Worm (Caenorhabditis elegans) whole organism, early embryonic: ENCODE results near the gene F08A7.1.

Source experiments
- B0310.2 ChIP-seq: sonication (generic microtip); optimal IDR thresholded peaks from 2 replicates; lab custom pipeline; 2016; ENCODE audit warnings: mild to moderate bottlenecking, missing genetic modification characterization, missing compliant biosample characterization
- F13C5.2 ChIP-seq: sonication (generic microtip); optimal IDR thresholded peaks from 2 replicates; lab custom pipeline; 2017; ENCODE audit warnings: mild to moderate bottlenecking, missing genetic modification characterization, inconsistent platforms, missing compliant biosample characterization
- aly-1 ChIP-seq: sonication (generic microtip); optimal IDR thresholded peaks from 2 replicates; lab custom pipeline; 2016; ENCODE audit warnings: missing genetic modification characterization, missing compliant biosample characterization
- ama-1 ChIP-seq: fragments of 150-350 bp; optimal IDR thresholded peaks from 2 replicates; lab custom pipeline; 2014
- ceh-13 ChIP-seq: fragments of 200-800 bp; sonication (Bioruptor generic); optimal IDR thresholded peaks from 2 replicates; lab custom pipeline; 2018; ENCODE audit warnings: mild to moderate bottlenecking, missing genetic modification characterization, missing compliant biosample characterization
- ceh-36 ChIP-seq: sonication (generic microtip); optimal IDR thresholded peaks from 2 replicates; lab custom pipeline; 2016; ENCODE audit warnings: missing genetic modification characterization, inconsistent platforms, missing compliant biosample characterization
- ets-7 ChIP-seq: sonication (generic microtip); optimal IDR thresholded peaks from 2 replicates; lab custom pipeline; 2016; ENCODE audit warnings: missing genotype, missing genetic modification characterization, missing compliant biosample characterization
- flt-1 ChIP-seq: fragments of 200-800 bp; sonication (Bioruptor generic); IDR thresholded peaks from 2 replicates; pipeline ENCODE4 v1.3.6; 2022; ENCODE audit warnings: missing genetic modification characterization, missing compliant biosample characterization
- hmbx-1 ChIP-seq: sonication (generic microtip); optimal IDR thresholded peaks from 2 replicates; lab custom pipeline; 2016; ENCODE audit warnings: mild to moderate bottlenecking, missing genetic modification characterization, missing compliant biosample characterization
- hmg-4 ChIP-seq: fragments of 200-800 bp; sonication (Bioruptor generic); optimal IDR thresholded peaks from 2 replicates; lab custom pipeline; 2018; ENCODE audit warnings: mild to moderate bottlenecking, missing genetic modification characterization, missing compliant biosample characterization
- hnd-1 ChIP-seq: sonication (generic microtip); optimal IDR thresholded peaks from 2 replicates; lab custom pipeline; 2016; ENCODE audit warnings: missing genetic modification characterization, missing compliant biosample characterization
- pes-1 ChIP-seq: fragments of 200-800 bp; sonication (Bioruptor generic); IDR thresholded peaks from 2 replicates; pipeline ENCODE4 v1.3.6; 2022; ENCODE audit warnings: missing genetic modification reagents, missing genetic modification characterization, missing compliant biosample characterization
- scrt-1 ChIP-seq: fragments of 200-800 bp; sonication (Bioruptor generic); IDR thresholded peaks from 2 replicates; pipeline ENCODE4 v1.3.6; 2022; ENCODE audit warnings: missing genetic modification characterization, missing compliant biosample characterization
- sea-1 ChIP-seq: fragments of 200-800 bp; sonication (Bioruptor generic); conservative IDR thresholded peaks from 2 replicates; pipeline ENCODE4 v1.3.6; 2022; ENCODE audit warnings: missing genetic modification characterization, missing compliant biosample characterization
- tbx-11 ChIP-seq: fragments of 200-800 bp; sonication (Bioruptor generic); IDR thresholded peaks from 2 replicates; pipeline ENCODE4 v1.3.6; 2022; ENCODE audit warnings: missing genetic modification characterization, missing compliant biosample characterization
- tbx-37 ChIP-seq: fragments of 200-800 bp; sonication (Bioruptor generic); conservative IDR thresholded peaks from 2 replicates; pipeline ENCODE4 v1.3.6; 2022; ENCODE audit warnings: missing genetic modification reagents, missing genetic modification characterization, missing compliant biosample characterization
- tra-4 ChIP-seq: sonication (generic microtip); optimal IDR thresholded peaks from 2 replicates; lab custom pipeline; 2017; ENCODE audit warnings: missing genetic modification characterization, missing compliant biosample characterization

The F08A7.1 gene

DNA sequence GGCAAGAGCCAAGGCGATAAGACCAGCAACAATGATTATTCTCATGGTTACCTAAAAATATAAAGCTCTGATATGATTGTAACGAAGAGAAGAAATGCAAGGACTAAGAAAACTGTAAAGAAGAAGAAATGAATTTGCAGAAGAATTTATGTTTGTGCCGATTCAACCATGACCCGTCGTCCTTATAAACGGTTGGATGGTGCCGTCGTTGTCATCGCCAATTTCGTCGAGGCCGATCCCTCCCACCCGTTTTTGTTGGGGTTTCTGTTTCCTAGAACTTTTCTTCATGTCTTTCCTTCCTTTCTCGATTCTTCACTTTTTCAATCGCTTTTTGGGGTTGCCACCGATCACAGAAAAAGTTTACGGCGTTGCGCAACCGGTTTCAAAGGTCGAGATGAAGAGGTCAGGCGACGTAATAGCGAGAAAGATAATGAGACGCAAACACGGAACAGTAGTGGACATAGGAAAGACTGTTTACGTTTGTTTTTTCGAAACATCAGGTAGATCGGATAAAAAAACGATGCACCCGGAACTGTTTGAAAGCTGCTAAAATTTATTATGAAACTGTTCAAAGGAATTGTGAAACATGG, 31.6 kb downstream of the F08A7.1 start, which contains the start of gene epic-1:
Gene epic-1 (minus strand): TSS at position 51 of the 590 bp plus-strand sequence.
- TF ChIP-seq pes-1 (GFP tag; lab: Robert Waterston, UW) (no peak), tbx-11 (no peak), ceh-36 (tag; lab: Kevin White, UChicago) (no peak), F13C5.2 (tag; lab: Kevin White, UChicago) (no peak), tbx-37 (GFP tag; lab: Robert Waterston, UW) (no peak)

DNA sequence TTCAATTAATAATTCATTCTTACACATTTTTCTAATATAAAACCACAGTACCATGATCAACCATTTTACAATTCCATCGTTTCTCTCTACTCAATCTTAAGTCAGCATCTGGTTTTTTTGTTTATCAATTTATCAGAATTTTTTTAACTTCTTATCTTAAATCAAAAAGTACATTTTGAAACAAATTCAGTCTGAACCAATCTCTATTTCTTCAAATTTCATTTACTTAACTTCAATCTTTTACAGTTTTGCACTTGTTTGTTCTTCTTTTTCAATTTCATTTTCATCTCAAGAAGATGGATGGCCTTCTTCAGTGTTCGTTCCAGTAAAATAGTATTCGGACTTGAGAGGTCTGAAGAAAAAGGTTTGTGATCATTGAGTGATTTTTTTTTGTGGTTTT, 32.6 kb downstream of the F08A7.1 start, which contains the start of gene gba-3:
Gene gba-3 (plus strand): TSS at position 301 of the 400 bp plus-strand sequence.
- no peak for TF ChIP-seq flt-1
- no peak for TF ChIP-seq ceh-13 (GFP tag; lab: Kevin White, UChicago)
- TF ChIP-seq sea-1: no peak
- TF ChIP-seq hmbx-1 (tag; lab: Kevin White, UChicago): no peak
- no peak for TF ChIP-seq tbx-11
- TF ChIP-seq tbx-37 (GFP tag; lab: Robert Waterston, UW): no peak
- no peak for TF ChIP-seq ceh-36 (tag; lab: Kevin White, UChicago)
- no peak for TF ChIP-seq hmg-4 (GFP tag; lab: Kevin White, UChicago)
- TF ChIP-seq B0310.2 (tag; lab: Kevin White, UChicago): no peak
- no peak for TF ChIP-seq F13C5.2 (tag; lab: Kevin White, UChicago)
- TF ChIP-seq scrt-1: no peak
- TF ChIP-seq aly-1: no peak
- TF ChIP-seq pes-1 (GFP tag; lab: Robert Waterston, UW): no peak
- no peak for TF ChIP-seq tra-4 (tag; lab: Kevin White, UChicago)
- TF ChIP-seq ama-1: no peak
- TF ChIP-seq hnd-1 (tag; lab: Kevin White, UChicago): no peak
- no peak for TF ChIP-seq ets-7 (tag; lab: Kevin White, UChicago)

DNA sequence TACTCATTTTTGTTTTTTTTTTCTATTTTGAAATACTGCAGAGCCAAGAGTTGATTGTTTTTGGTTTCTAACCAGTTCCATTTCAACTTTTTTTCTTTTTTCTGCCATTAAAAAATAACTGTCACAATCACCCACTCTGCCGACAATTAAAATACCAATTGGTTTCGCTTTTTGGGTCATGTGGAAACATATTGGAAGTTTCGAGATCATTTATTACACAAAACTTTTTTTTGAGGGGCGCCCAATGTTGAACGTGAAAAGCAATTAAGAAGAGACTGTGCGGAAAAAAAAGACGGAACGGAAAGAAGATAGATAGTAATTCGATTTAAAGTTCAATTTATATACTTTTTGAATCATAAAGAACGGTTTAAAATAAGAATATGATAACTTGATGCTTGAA, 33.6 kb downstream of the F08A7.1 start:
- TF ChIP-seq ceh-13 (GFP tag; lab: Kevin White, UChicago) (no peak), tbx-37 (GFP tag; lab: Robert Waterston, UW) (no peak), scrt-1 (no peak), sea-1 (no peak), ets-7 (tag; lab: Kevin White, UChicago) (no peak), hmbx-1 (tag; lab: Kevin White, UChicago) (no peak), tbx-11 (no peak), F13C5.2 (tag; lab: Kevin White, UChicago) (no peak), flt-1 (no peak), hnd-1 (tag; lab: Kevin White, UChicago) (no peak), hmg-4 (GFP tag; lab: Kevin White, UChicago) (no peak), B0310.2 (tag; lab: Kevin White, UChicago) (no peak), pes-1 (GFP tag; lab: Robert Waterston, UW) (no peak), tra-4 (tag; lab: Kevin White, UChicago) (no peak), ama-1 (no peak), ceh-36 (tag; lab: Kevin White, UChicago) (no peak), aly-1 (no peak)

DNA sequence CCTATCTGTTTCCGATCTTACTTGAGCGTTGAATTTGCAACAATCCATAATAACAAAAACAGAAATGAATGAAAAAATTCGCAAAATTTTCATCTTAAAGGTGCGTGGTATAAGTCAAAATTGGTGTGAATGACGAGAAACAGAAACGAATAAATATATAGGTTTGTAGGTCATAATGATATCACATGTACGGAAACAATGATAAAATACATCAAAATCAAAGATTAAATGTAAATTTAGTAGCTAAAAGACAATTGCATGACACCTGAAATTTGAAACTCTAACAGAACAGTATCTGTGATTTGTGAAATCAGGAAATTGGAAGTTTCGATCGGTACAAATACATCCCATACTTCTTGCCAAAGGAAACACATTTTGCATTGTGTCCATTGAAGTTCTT, 34.8 kb downstream of the F08A7.1 start, which contains the start of gene F11E6.9:
Gene F11E6.9 (minus strand): TSS at position 101 of the 400 bp plus-strand sequence.
- TF ChIP-seq tbx-37 (GFP tag; lab: Robert Waterston, UW) (no peak), ceh-13 (GFP tag; lab: Kevin White, UChicago) (no peak), pes-1 (GFP tag; lab: Robert Waterston, UW) (no peak), tra-4 (tag; lab: Kevin White, UChicago) (no peak), aly-1 (no peak), F13C5.2 (tag; lab: Kevin White, UChicago) (no peak), sea-1 (no peak), hmg-4 (GFP tag; lab: Kevin White, UChicago) (no peak)

DNA sequence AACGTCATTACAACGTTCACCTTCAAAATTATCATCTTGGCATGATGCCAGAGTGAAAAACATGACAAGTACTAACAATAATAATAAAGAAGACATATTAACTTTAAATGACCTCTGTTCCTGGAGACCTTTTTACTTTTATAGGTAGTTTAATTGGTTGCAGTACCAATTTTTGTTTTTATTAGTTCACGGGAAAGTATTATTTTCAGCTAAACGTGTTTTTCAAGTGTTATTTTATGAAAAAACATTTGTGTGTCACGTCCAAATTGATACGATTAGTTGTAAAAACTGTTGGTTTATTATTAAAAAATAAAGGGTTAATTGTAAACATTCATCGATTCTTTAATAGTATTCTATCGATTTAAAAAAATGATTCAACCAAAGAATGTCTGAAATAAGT, 35.3 kb downstream of the F08A7.1 start, which contains the start of gene grl-24:
Gene grl-24 (minus strand): TSS at position 101 of the 400 bp plus-strand sequence.
- TF ChIP-seq tbx-37 (GFP tag; lab: Robert Waterston, UW): no peak

DNA sequence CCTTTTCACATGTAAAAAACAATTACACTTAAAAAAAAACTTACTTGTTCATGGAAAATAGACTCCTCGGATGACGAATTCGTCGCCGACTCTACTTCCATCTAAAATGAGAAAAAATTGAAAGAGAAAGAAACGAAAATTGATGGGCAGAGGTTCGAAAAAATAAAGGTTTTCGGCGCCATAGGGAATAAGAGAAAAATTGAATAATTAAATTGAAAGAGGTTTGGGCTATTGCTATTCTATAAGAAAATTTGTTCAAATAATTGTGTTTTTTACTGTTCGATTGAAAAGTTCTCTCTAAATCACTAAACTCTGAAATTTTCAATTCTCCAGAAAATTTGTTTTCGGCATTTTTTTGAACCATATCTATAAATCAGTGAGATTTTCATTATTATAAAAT, 42.8 kb downstream of the F08A7.1 start, which contains the start of gene rabr-2:
Gene rabr-2 (minus strand): TSS at position 101 of the 400 bp plus-strand sequence.
- TF ChIP-seq flt-1 (no peak), ama-1 (no peak), tbx-11 (no peak), tra-4 (tag; lab: Kevin White, UChicago) (no peak), tbx-37 (GFP tag; lab: Robert Waterston, UW) (no peak), sea-1 (no peak), hmbx-1 (tag; lab: Kevin White, UChicago) (no peak)

DNA sequence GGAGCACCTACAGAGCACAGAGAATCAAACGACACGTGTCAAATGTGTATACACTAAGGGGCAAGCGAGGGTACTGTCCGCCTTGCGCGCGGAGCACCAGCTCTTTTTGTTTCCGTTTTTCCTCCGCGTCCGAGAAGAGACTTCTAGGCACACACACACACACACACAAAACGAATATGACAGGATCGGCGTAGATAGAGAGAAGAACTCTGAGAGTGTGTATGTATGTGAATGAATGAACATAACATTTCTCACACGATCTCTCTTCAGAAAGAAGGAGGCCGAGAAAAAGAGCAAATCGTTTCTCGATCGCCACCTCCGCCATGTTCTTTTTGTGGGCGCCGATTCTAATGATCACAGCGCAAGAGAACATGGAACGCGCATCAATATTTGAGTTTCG, 50.3 kb downstream of the F08A7.1 start, which contains the start of gene nas-6:
Gene nas-6 (minus strand): TSS at position 101 of the 400 bp plus-strand sequence.
- no peak for TF ChIP-seq tbx-37 (GFP tag; lab: Robert Waterston, UW)
- TF ChIP-seq ets-7 (tag; lab: Kevin White, UChicago): no peak
- TF ChIP-seq hnd-1 (tag; lab: Kevin White, UChicago): no peak
- TF ChIP-seq pes-1 (GFP tag; lab: Robert Waterston, UW): no peak
- TF ChIP-seq tra-4 (tag; lab: Kevin White, UChicago): no peak
- no peak for TF ChIP-seq flt-1
- TF ChIP-seq ceh-36 (tag; lab: Kevin White, UChicago): no peak
- no peak for TF ChIP-seq B0310.2 (tag; lab: Kevin White, UChicago)
- no peak for TF ChIP-seq hmbx-1 (tag; lab: Kevin White, UChicago)
- no peak for TF ChIP-seq ama-1
- no peak for TF ChIP-seq hmg-4 (GFP tag; lab: Kevin White, UChicago)
- TF ChIP-seq sea-1: no peak
- no peak for TF ChIP-seq aly-1
- TF ChIP-seq F13C5.2 (tag; lab: Kevin White, UChicago): no peak
- TF ChIP-seq tbx-11: no peak
